Worm (Caenorhabditis elegans) whole organism, young adult: Measurements from ENCODE around the gene C07H4.1.
"Not testable (repeated sequence)": the region's sequence is repeated elsewhere in the genome, so short reads cannot be mapped to it uniquely, and the experiment has no call there.

ENCODE experiments used
- B0261.1 ChIP-seq: sonication (generic microtip); optimal IDR thresholded peaks from 2 replicates; lab custom pipeline; 2016; ENCODE audit warnings: mild to moderate bottlenecking, missing genetic modification characterization, moderate library complexity, missing compliant biosample characterization
- C17E4.6 ChIP-seq: fragments of 200-800 bp; sonication (Bioruptor generic); IDR thresholded peaks from 2 replicates; pipeline ENCODE4 v1.3.6; 2022; ENCODE audit warnings: missing genetic modification reagents, missing genetic modification characterization, missing compliant biosample characterization
- D2030.7 ChIP-seq: fragments of 200-800 bp; sonication (Bioruptor generic); IDR thresholded peaks from 2 replicates; pipeline ENCODE4 v1.3.6; 2022; ENCODE audit warnings: missing genetic modification reagents, missing genetic modification characterization, missing compliant biosample characterization
- F10E7.11 ChIP-seq: sonication (generic microtip); optimal IDR thresholded peaks from 2 replicates; lab custom pipeline; 2017; ENCODE audit warnings: mild to moderate bottlenecking, missing genetic modification characterization, moderate library complexity, missing compliant biosample characterization
- F39B2.1 ChIP-seq: fragments of 200-800 bp; sonication (Bioruptor generic); IDR thresholded peaks from 2 replicates; pipeline ENCODE4 v1.3.6; 2022; ENCODE audit warnings: missing genetic modification reagents, missing genetic modification characterization, missing compliant biosample characterization
- F55B11.4 ChIP-seq: sonication (generic microtip); optimal IDR thresholded peaks from 2 replicates; lab custom pipeline; 2016; ENCODE audit warnings: missing compliant biosample characterization, missing genetic modification characterization, borderline replicate concordance; ENCODE audit not compliant: insufficient read depth
- T07F8.4 ChIP-seq: sonication (generic microtip); optimal IDR thresholded peaks from 2 replicates; lab custom pipeline; 2016; ENCODE audit warnings: mild to moderate bottlenecking, missing genetic modification characterization, moderate library complexity, missing compliant biosample characterization
- Y53F4B.3 ChIP-seq: fragments of 200-800 bp; sonication (Bioruptor generic); IDR thresholded peaks from 2 replicates; pipeline ENCODE4 v1.3.6; 2022; ENCODE audit warnings: missing genetic modification reagents, missing genetic modification characterization, missing compliant biosample characterization
- Y53G8AR.9 ChIP-seq: fragments of 200-800 bp; sonication (Bioruptor generic); conservative IDR thresholded peaks from 2 replicates; pipeline ENCODE4 v1.3.6; 2022; ENCODE audit warnings: missing genetic modification reagents, missing genetic modification characterization, missing compliant biosample characterization
- Y79H2A.3 ChIP-seq: fragments of 200-800 bp; sonication (Bioruptor generic); conservative IDR thresholded peaks from 2 replicates; pipeline ENCODE4 v1.3.6; 2022; ENCODE audit warnings: missing genetic modification reagents, missing genetic modification characterization, missing compliant biosample characterization
- Y95B8A.8 ChIP-seq: fragments of 200-800 bp; sonication (Bioruptor generic); IDR thresholded peaks from 2 replicates; pipeline ENCODE4 v1.3.6; 2022; ENCODE audit warnings: missing genetic modification reagents, missing genetic modification characterization, missing compliant biosample characterization
- ZK185.1 ChIP-seq: sonication (generic microtip); optimal IDR thresholded peaks from 2 replicates; lab custom pipeline; 2016; ENCODE audit warnings: mild to moderate bottlenecking, missing genetic modification characterization, missing compliant biosample characterization; ENCODE audit not compliant: poor library complexity, severe bottlenecking
- aptf-3 ChIP-seq: fragments of 200-800 bp; sonication (Bioruptor generic); IDR thresholded peaks from 2 replicates; pipeline ENCODE4 v1.3.6; 2022; ENCODE audit warnings: missing genetic modification characterization, missing compliant biosample characterization
- attf-3 ChIP-seq: fragments of 200-800 bp; sonication (Bioruptor generic); conservative IDR thresholded peaks from 2 replicates; pipeline ENCODE4 v1.3.6; 2022; ENCODE audit warnings: missing genetic modification reagents, missing genetic modification characterization, missing compliant biosample characterization
- attf-6 ChIP-seq: fragments of 200-800 bp; sonication (Bioruptor generic); IDR thresholded peaks from 2 replicates; pipeline ENCODE4 v1.3.6; 2022; ENCODE audit warnings: missing genetic modification reagents, missing genetic modification characterization, missing compliant biosample characterization
- bed-1 ChIP-seq: fragments of 200-800 bp; sonication (Bioruptor generic); IDR thresholded peaks from 2 replicates; pipeline ENCODE4 v1.3.6; 2022; ENCODE audit warnings: missing genetic modification reagents, missing genetic modification characterization, missing compliant biosample characterization
- ceh-100 ChIP-seq: fragments of 200-800 bp; sonication (Bioruptor generic); IDR thresholded peaks from 2 replicates; pipeline ENCODE4 v1.3.6; 2022; ENCODE audit warnings: missing genetic modification reagents, missing genetic modification characterization, missing compliant biosample characterization
- ceh-27 ChIP-seq: fragments of 200-800 bp; sonication (Bioruptor generic); optimal IDR thresholded peaks from 2 replicates; lab custom pipeline; 2018; ENCODE audit warnings: mild to moderate bottlenecking, missing genetic modification characterization, moderate library complexity, missing compliant biosample characterization
- ceh-40 ChIP-seq: fragments of 200-800 bp; sonication (Bioruptor generic); IDR thresholded peaks from 2 replicates; pipeline ENCODE4 v1.3.6; 2022; ENCODE audit warnings: missing genetic modification characterization, missing compliant biosample characterization
- dpff-1 ChIP-seq: sonication (generic microtip); optimal IDR thresholded peaks from 2 replicates; lab custom pipeline; 2017; ENCODE audit warnings: mild to moderate bottlenecking, missing genetic modification characterization, missing compliant biosample characterization
- fkh-3 ChIP-seq: sonication (generic microtip); optimal IDR thresholded peaks from 2 replicates; lab custom pipeline; 2016; ENCODE audit warnings: mild to moderate bottlenecking, missing genetic modification characterization, missing compliant biosample characterization
- hmg-1.2 ChIP-seq: fragments of 200-800 bp; sonication (Bioruptor generic); IDR thresholded peaks from 2 replicates; pipeline ENCODE4 v1.3.6; 2022; ENCODE audit warnings: missing genetic modification reagents, missing genetic modification characterization, missing compliant biosample characterization
- hmg-20 ChIP-seq: fragments of 200-800 bp; sonication (Bioruptor generic); IDR thresholded peaks from 2 replicates; pipeline ENCODE4 v1.3.6; 2022; ENCODE audit warnings: missing genetic modification reagents, missing genetic modification characterization, missing compliant biosample characterization
- hrde-1 ChIP-seq: sonication (generic microtip); optimal IDR thresholded peaks from 2 replicates; lab custom pipeline; 2016; ENCODE audit warnings: missing genetic modification characterization, mild to moderate bottlenecking, missing compliant biosample characterization, moderate library complexity, missing genotype, missing genetic modification reagents, borderline replicate concordance
- let-526 ChIP-seq: fragments of 200-800 bp; sonication (Bioruptor generic); IDR thresholded peaks from 2 replicates; pipeline ENCODE4 v1.3.6; 2022; ENCODE audit warnings: missing genetic modification reagents, missing genetic modification characterization, missing compliant biosample characterization
- let-607 ChIP-seq, 2 experiments: fragments of 200-800 bp in 1 of 2; sonication (Bioruptor generic) in 1 of 2; sonication (generic microtip) in 1 of 2; optimal IDR thresholded peaks; 2 replicates each; lab custom pipeline; 2016 to 2018; ENCODE audit warnings: mild to moderate bottlenecking in 2 of 2, missing compliant biosample characterization in 2 of 2, missing genetic modification characterization in 2 of 2, moderate library complexity in 2 of 2, missing genotype in 1 of 2
- lin-26 ChIP-seq: fragments of 200-800 bp; sonication (Bioruptor generic); IDR thresholded peaks from 2 replicates; pipeline ENCODE4 v1.3.6; 2022; ENCODE audit warnings: missing genetic modification reagents, missing genetic modification characterization, missing compliant biosample characterization
- lsy-27 ChIP-seq: sonication (generic microtip); optimal IDR thresholded peaks from 2 replicates; lab custom pipeline; 2017; ENCODE audit warnings: missing genetic modification characterization, mild to moderate bottlenecking, missing compliant biosample characterization, antibody characterized with exemption, missing genotype, borderline replicate concordance; ENCODE audit not compliant: insufficient read depth
- madf-3 ChIP-seq: fragments of 200-800 bp; sonication (Bioruptor generic); IDR thresholded peaks from 2 replicates; pipeline ENCODE4 v1.3.6; 2022; ENCODE audit warnings: missing genetic modification reagents, missing genetic modification characterization, missing compliant biosample characterization
- madf-6 ChIP-seq: fragments of 200-800 bp; sonication (Bioruptor generic); IDR thresholded peaks from 2 replicates; pipeline ENCODE4 v1.3.6; 2022; ENCODE audit warnings: missing genetic modification reagents, missing genetic modification characterization, missing compliant biosample characterization
- madf-8 ChIP-seq: fragments of 200-800 bp; sonication (Bioruptor generic); conservative IDR thresholded peaks from 2 replicates; pipeline ENCODE4 v1.3.6; 2022; ENCODE audit warnings: missing genetic modification reagents, missing genetic modification characterization, missing compliant biosample characterization
- mcd-1 ChIP-seq: fragments of 200-800 bp; sonication (Bioruptor generic); IDR thresholded peaks from 2 replicates; pipeline ENCODE4 v1.3.6; 2022; ENCODE audit warnings: missing genetic modification reagents, missing genetic modification characterization, missing compliant biosample characterization
- mel-28 ChIP-seq: sonication (generic microtip); optimal IDR thresholded peaks from 2 replicates; lab custom pipeline; 2016; ENCODE audit warnings: borderline replicate concordance, mild to moderate bottlenecking, missing genetic modification characterization, missing compliant biosample characterization
- mxl-1 ChIP-seq: sonication (generic microtip); optimal IDR thresholded peaks from 2 replicates; lab custom pipeline; 2016; ENCODE audit warnings: missing genetic modification characterization, missing compliant biosample characterization
- nfya-1 ChIP-seq: sonication (generic microtip); optimal IDR thresholded peaks from 2 replicates; lab custom pipeline; 2017; ENCODE audit warnings: antibody characterized with exemption, missing compliant biosample characterization, missing genetic modification characterization, borderline replicate concordance; ENCODE audit not compliant: insufficient read depth
- nfyb-1 ChIP-seq: fragments of 200-800 bp; sonication (Bioruptor generic); IDR thresholded peaks from 2 replicates; pipeline ENCODE4 v1.3.6; 2022; ENCODE audit warnings: missing genetic modification reagents, missing genetic modification characterization, missing compliant biosample characterization
- nhr-120 ChIP-seq: fragments of 200-800 bp; sonication (Bioruptor generic); IDR thresholded peaks from 2 replicates; pipeline ENCODE4 v1.3.6; 2022; ENCODE audit warnings: missing genetic modification characterization, missing compliant biosample characterization
- nhr-179 ChIP-seq: sonication (generic microtip); optimal IDR thresholded peaks from 2 replicates; lab custom pipeline; 2016; ENCODE audit warnings: mild to moderate bottlenecking, missing genetic modification characterization, missing compliant biosample characterization
- nhr-90 ChIP-seq: sonication (generic microtip); optimal IDR thresholded peaks from 2 replicates; lab custom pipeline; 2016; ENCODE audit warnings: missing genotype, mild to moderate bottlenecking, missing genetic modification characterization, missing compliant biosample characterization
- pbrm-1 ChIP-seq: fragments of 200-800 bp; sonication (Bioruptor generic); IDR thresholded peaks from 2 replicates; pipeline ENCODE4 v1.3.6; 2022; ENCODE audit warnings: missing genetic modification reagents, missing genetic modification characterization, missing compliant biosample characterization
- rpc-1 ChIP-seq, 2 experiments: fragments of 150-350 bp in 1 of 2; sonication (generic microtip) in 1 of 2; optimal IDR thresholded peaks; 2 replicates each; lab custom pipeline; 2014 to 2018; ENCODE audit warnings: missing biosample characterization in 1 of 2, missing genetic modification characterization in 1 of 2, missing genetic modification reagents in 1 of 2, missing genotype in 1 of 2
- ztf-25 ChIP-seq: fragments of 200-800 bp; sonication (Bioruptor generic); IDR thresholded peaks from 2 replicates; pipeline ENCODE4 v1.3.6; 2022; ENCODE audit warnings: missing genetic modification reagents, missing genetic modification characterization, missing compliant biosample characterization

The C07H4.1 gene

DNA sequence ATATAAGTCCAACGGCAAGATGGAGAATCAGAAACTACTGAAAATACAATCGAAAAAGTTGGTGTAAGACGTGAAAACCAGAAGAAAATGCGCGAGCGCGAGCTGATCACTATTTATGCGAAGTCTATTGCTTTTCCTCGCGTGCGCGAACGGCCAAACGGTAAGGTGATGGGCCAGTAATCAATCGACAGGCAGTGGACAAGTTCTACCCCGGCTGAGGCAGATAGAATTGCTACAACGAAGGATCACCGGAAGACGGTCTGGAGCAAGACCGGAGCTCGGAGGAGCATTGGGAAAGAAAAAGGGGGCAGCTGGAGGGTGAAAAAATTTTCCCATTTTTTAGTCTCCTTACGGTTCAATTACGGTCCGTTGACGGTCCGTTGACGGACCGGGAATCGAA is 9.1 kb upstream of the C07H4.1 start (continued):
- TF ChIP-seq madf-6 (GFP tag; lab: Robert Waterston, UW) (peak; percentile 78), ceh-100 (peak; percentile 53; the same call in 1 of the 2 replicates), F39B2.1 (GFP tag; lab: Robert Waterston, UW) (peak; percentile 74; the same call in 1 of the 2 replicates), B0261.1 (tag; lab: Kevin White, UChicago) (peak; percentile 40), hmg-1.2 (GFP tag; lab: Robert Waterston, UW) (peak; percentile 58), rpc-1 (tag; optimal IDR thresholded peaks at IDR 0.05; lab: Kevin White, UChicago) (peak; percentile 41), ceh-40 (GFP tag; lab: Robert Waterston, UW) (peak; percentile 77; the same call in 1 of the 2 replicates), pbrm-1 (GFP tag; lab: Robert Waterston, UW) (peak; percentile 58), hmg-20 (GFP tag; lab: Robert Waterston, UW) (peak; percentile 69), ztf-25 (GFP tag; lab: Robert Waterston, UW) (peak; percentile 90), lin-26 (GFP tag; lab: Robert Waterston, UW) (peak; percentile 99), nfyb-1 (peak; percentile 89), attf-6 (GFP tag; lab: Robert Waterston, UW) (peak; percentile 57; the same call in 1 of the 2 replicates), let-526 (0 out of 2 replicates have a peak, but pooled peaks have one; percentile 42), mcd-1 (peak; percentile 67), C17E4.6 (peak; percentile 71; the same call in 1 of the 2 replicates), aptf-3 (GFP tag; lab: Robert Waterston, UW) (peak; percentile 92; the same call in 1 of the 2 replicates), madf-8 (GFP tag; lab: Robert Waterston, UW) (peak; percentile 37; the same call in 1 of the 2 replicates), nhr-120 (0 out of 2 replicates have a peak, but pooled peaks have one; percentile 45), Y53G8AR.9 (GFP tag; lab: Robert Waterston, UW) (peak; percentile 70; the same call in 1 of the 2 replicates)
- not testable (repeated sequence) for TF ChIP-seq rpc-1 (optimal IDR thresholded peaks at IDR 0.05; lab: Kevin White, UChicago)

DNA sequence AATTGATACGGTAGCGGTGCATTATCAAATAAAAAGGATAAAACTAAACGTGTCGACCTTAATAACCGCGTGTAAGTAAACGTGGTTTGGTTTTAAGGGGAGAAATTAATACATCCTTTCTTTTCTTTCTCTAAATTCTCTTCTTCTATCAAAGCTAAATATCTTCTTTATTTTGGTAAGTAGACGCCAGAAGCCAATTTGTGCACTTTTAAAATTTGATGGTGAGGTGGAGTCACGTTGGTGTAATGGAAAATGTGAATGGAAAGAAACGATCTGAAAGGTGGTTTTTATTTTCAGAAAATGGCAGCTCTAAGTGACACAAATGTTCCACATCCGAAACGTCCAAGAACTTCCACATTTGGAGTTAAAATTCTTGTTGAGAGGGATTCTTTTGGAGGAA is 7.3 kb upstream of the C07H4.1 start, which contains the start of gene T24H10.5:
TSS of gene T24H10.5 (plus strand) at position 301 of the 400 bp plus-strand sequence.
- TF ChIP-seq nhr-179 (tag; lab: Kevin White, UChicago) = no peak
- TF ChIP-seq madf-6 (GFP tag; lab: Robert Waterston, UW) = peak; percentile 34; the same call in 1 of the 2 replicates

DNA sequence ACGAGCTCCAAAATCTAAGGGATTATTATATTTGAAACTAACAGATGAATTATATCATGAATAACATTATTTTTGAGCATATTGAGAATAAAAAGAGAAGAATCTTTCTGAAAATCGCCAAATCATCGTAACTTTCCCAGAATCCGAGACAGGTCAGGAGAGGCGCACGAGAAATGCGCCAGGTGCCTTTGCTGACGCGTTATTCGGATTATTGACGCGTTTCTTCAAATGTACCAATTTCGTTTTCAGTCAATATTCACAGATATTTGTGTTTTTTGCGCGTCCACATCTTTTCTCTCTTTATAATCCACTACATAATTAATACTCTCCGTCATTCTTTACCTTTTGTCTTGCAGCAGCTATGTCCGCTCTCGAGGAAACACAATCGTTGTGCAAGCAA is 5.5 kb upstream of the C07H4.1 start, which contains the start of gene T24H10.1:
TSS of gene T24H10.1 (plus strand) at position 355 of the 400 bp plus-strand sequence.
- TF ChIP-seq Y95B8A.8 (GFP tag; lab: Robert Waterston, UW) (no peak), F10E7.11 (no peak), mcd-1 (peak; percentile 84), T07F8.4 (tag; lab: Kevin White, UChicago) (no peak), Y53G8AR.9 (GFP tag; lab: Robert Waterston, UW) (0 out of 2 replicates have a peak, but pooled peaks have one; percentile 52), hrde-1 (tag; lab: Kevin White, UChicago) (no peak), hmg-1.2 (GFP tag; lab: Robert Waterston, UW) (peak; percentile 46), attf-3 (peak; percentile 66; the same call in 1 of the 2 replicates), Y53F4B.3 (GFP tag; lab: Robert Waterston, UW) (no peak), bed-1 (GFP tag; lab: Robert Waterston, UW) (no peak), nhr-90 (no peak), F55B11.4 (tag; lab: Kevin White, UChicago) (no peak), mel-28 (no peak), dpff-1 (tag; lab: Kevin White, UChicago) (no peak), mxl-1 (no peak), Y79H2A.3 (GFP tag; lab: Robert Waterston, UW) (no peak), fkh-3 (tag; lab: Kevin White, UChicago) (no peak), B0261.1 (tag; lab: Kevin White, UChicago) (no peak), ZK185.1 (tag; lab: Kevin White, UChicago) (peak; percentile 68), nhr-120 (no peak), ceh-27 (GFP tag; lab: Kevin White, UChicago) (peak; percentile 17), lsy-27 (no peak), C17E4.6 (no peak), madf-3 (GFP tag; lab: Robert Waterston, UW) (0 out of 2 replicates have a peak, but pooled peaks have one; percentile 39), let-607 (tag; optimal IDR thresholded peaks at IDR 0.05; lab: Kevin White, UChicago) (no peak), D2030.7 (GFP tag; lab: Robert Waterston, UW) (peak; percentile 61), nfya-1 (tag; lab: Kevin White, UChicago) (no peak)
